Worm (Caenorhabditis elegans) whole organism, L1 larva: ENCODE measurements around the gene fbxa-196.

Source experiments
- ceh-90 ChIP-seq: sonication (generic microtip); optimal IDR thresholded peaks from 2 replicates; lab custom pipeline; 2016; ENCODE audit warnings: missing genetic modification characterization, missing compliant biosample characterization
- lin-13 ChIP-seq: fragments of 150-350 bp; optimal IDR thresholded peaks from 2 replicates; lab custom pipeline; 2014; ENCODE audit warnings: missing biosample characterization, missing genetic modification reagents, missing genetic modification characterization

ce11 chrV:6471208-6471607 lies 22.8 kb downstream of the fbxa-196 start:
- no peak for TF ChIP-seq ceh-90 (tag; lab: Kevin White, UChicago)
- no peak for TF ChIP-seq lin-13
